Fruit fly (Drosophila melanogaster) whole organism, embryonic: ENCODE data around the gene CG4267.
A peak's percentile ranks its signal among the peaks of the same experiment; 100 is the strongest.

Source experiments
- Atf-2 ChIP-seq: fragments of 200-800 bp; sonication (Bioruptor generic); optimal IDR thresholded peaks from 2 replicates; lab custom pipeline; 2016; ENCODE audit warnings: missing biosample characterization, missing genetic modification characterization
- CG10209 ChIP-seq: fragments of 200-800 bp; sonication (Bioruptor generic); optimal IDR thresholded peaks from 3 replicates; lab custom pipeline; 2017; ENCODE audit warnings: missing biosample characterization, mild to moderate bottlenecking, missing genetic modification characterization, missing genetic modification reagents
- CG11456 ChIP-seq: fragments of 200-800 bp; sonication (Bioruptor generic); IDR thresholded peaks from 3 replicates; pipeline ENCODE4 v1.3.6; 2022; ENCODE audit warnings: missing biosample characterization, missing genetic modification characterization
- CG1233 ChIP-seq: fragments of 200-800 bp; sonication (Bioruptor generic); optimal IDR thresholded peaks from 4 replicates; lab custom pipeline; 2018; ENCODE audit warnings: missing biosample characterization, mild to moderate bottlenecking, missing genetic modification characterization
- CG15011 ChIP-seq: fragments of 200-800 bp; sonication (Bioruptor generic); optimal IDR thresholded peaks from 3 replicates; lab custom pipeline; 2018; ENCODE audit warnings: missing biosample characterization, mild to moderate bottlenecking, missing genetic modification characterization
- CG1603 ChIP-seq: fragments of 200-800 bp; sonication (Bioruptor generic); optimal IDR thresholded peaks from 2 replicates; lab custom pipeline; 2019; ENCODE audit warnings: missing biosample characterization, mild to moderate bottlenecking, missing genetic modification characterization, moderate library complexity
- CG16779 ChIP-seq: fragments of 200-800 bp; sonication (Bioruptor generic); IDR thresholded peaks from 2 replicates; pipeline ENCODE4 v1.3.6; 2022; ENCODE audit warnings: missing biosample characterization, missing genetic modification characterization
- CG2120 ChIP-seq: fragments of 200-800 bp; sonication (Bioruptor generic); optimal IDR thresholded peaks from 3 replicates; lab custom pipeline; 2016; ENCODE audit warnings: missing biosample characterization, missing genetic modification characterization
- CG2875 ChIP-seq: fragments of 200-800 bp; sonication (Bioruptor generic); optimal IDR thresholded peaks from 2 replicates; lab custom pipeline; 2017; ENCODE audit warnings: missing biosample characterization, mild to moderate bottlenecking, missing genetic modification characterization, missing genetic modification reagents
- CG4282 ChIP-seq: fragments of 200-800 bp; sonication (Bioruptor generic); optimal IDR thresholded peaks from 2 replicates; lab custom pipeline; 2016; ENCODE audit warnings: missing biosample characterization, missing genetic modification characterization
- CG4854 ChIP-seq: fragments of 200-800 bp; sonication (Bioruptor generic); optimal IDR thresholded peaks from 2 replicates; lab custom pipeline; 2016; ENCODE audit warnings: missing biosample characterization, missing genetic modification characterization, inconsistent platforms
- CG9609 ChIP-seq: fragments of 200-800 bp; sonication (Bioruptor generic); optimal IDR thresholded peaks from 3 replicates; lab custom pipeline; 2016; ENCODE audit warnings: missing biosample characterization, missing genetic modification characterization
- CG9727 ChIP-seq: fragments of 200-800 bp; sonication (Bioruptor generic); optimal IDR thresholded peaks from 3 replicates; lab custom pipeline; 2017; ENCODE audit warnings: missing biosample characterization, mild to moderate bottlenecking, missing genetic modification characterization
- CG9797 ChIP-seq: fragments of 200-800 bp; sonication (Bioruptor generic); optimal IDR thresholded peaks from 3 replicates; lab custom pipeline; 2018; ENCODE audit warnings: missing biosample characterization, mild to moderate bottlenecking, missing genetic modification characterization
- Dbx ChIP-seq: fragments of 200-800 bp; sonication (Bioruptor generic); IDR thresholded peaks from 3 replicates; pipeline ENCODE4 v1.3.6; 2022; ENCODE audit warnings: missing biosample characterization, missing genetic modification characterization
- Dll ChIP-seq: fragments of 200-800 bp; sonication (Bioruptor generic); IDR thresholded peaks from 4 replicates; pipeline ENCODE4 v1.3.6; 2022; ENCODE audit warnings: missing biosample characterization, missing genetic modification characterization; ENCODE audit not compliant: partially characterized antibody
- Dp ChIP-seq: fragments of 200-800 bp; sonication (Bioruptor generic); optimal IDR thresholded peaks from 2 replicates; lab custom pipeline; 2018; ENCODE audit warnings: missing biosample characterization, mild to moderate bottlenecking, missing genetic modification characterization, moderate library complexity
- Dref ChIP-seq: fragments of 200-800 bp; sonication (Bioruptor generic); IDR thresholded peaks from 2 replicates; pipeline ENCODE4 v1.3.6; 2022; ENCODE audit warnings: missing biosample characterization, missing genetic modification characterization
- E2f1 ChIP-seq: fragments of 200-800 bp; sonication (Bioruptor generic); IDR thresholded peaks from 2 replicates; pipeline ENCODE4 v1.3.6; 2022; ENCODE audit warnings: missing biosample characterization, missing genetic modification characterization
- Fer1 ChIP-seq: fragments of 200-800 bp; sonication (Bioruptor generic); optimal IDR thresholded peaks from 2 replicates; lab custom pipeline; 2017; ENCODE audit warnings: missing biosample characterization, mild to moderate bottlenecking, missing genetic modification characterization
- HLH3B ChIP-seq: fragments of 200-800 bp; sonication (Bioruptor generic); IDR thresholded peaks from 2 replicates; pipeline ENCODE4 v1.3.6; 2022; ENCODE audit warnings: missing biosample characterization, missing genetic modification characterization
- Hey ChIP-seq: fragments of 200-800 bp; sonication (Bioruptor generic); optimal IDR thresholded peaks from 3 replicates; lab custom pipeline; 2018; ENCODE audit warnings: missing biosample characterization, mild to moderate bottlenecking, missing genetic modification characterization
- Hmr ChIP-seq: fragments of 200-800 bp; sonication (Bioruptor generic); optimal IDR thresholded peaks from 3 replicates; lab custom pipeline; 2017; ENCODE audit warnings: mild to moderate bottlenecking, missing biosample characterization, missing genetic modification reagents, missing genetic modification characterization
- NC2β ChIP-seq: fragments of 200-800 bp; sonication (Bioruptor generic); optimal IDR thresholded peaks from 2 replicates; lab custom pipeline; 2016; ENCODE audit warnings: missing biosample characterization, missing genetic modification characterization
- Sry-β ChIP-seq: fragments of 200-800 bp; sonication (Bioruptor generic); optimal IDR thresholded peaks from 2 replicates; lab custom pipeline; 2018; ENCODE audit warnings: missing biosample characterization, mild to moderate bottlenecking, missing genetic modification characterization, moderate library complexity
- Xbp1 ChIP-seq: fragments of 200-800 bp; sonication (Bioruptor generic); optimal IDR thresholded peaks from 3 replicates; lab custom pipeline; 2016; ENCODE audit warnings: missing biosample characterization, mild to moderate bottlenecking, missing genetic modification characterization
- ab ChIP-seq: fragments of 200-800 bp; sonication (Bioruptor generic); optimal IDR thresholded peaks from 2 replicates; lab custom pipeline; 2016; ENCODE audit warnings: missing biosample characterization, missing genetic modification characterization
- btn ChIP-seq: fragments of 200-800 bp; sonication (Bioruptor generic); optimal IDR thresholded peaks from 2 replicates; lab custom pipeline; 2016; ENCODE audit warnings: missing biosample characterization, missing genetic modification characterization
- cad ChIP-seq: fragments of >200 bp; optimal IDR thresholded peaks from 2 replicates; lab custom pipeline; 2017; ENCODE audit warnings: missing biosample characterization, missing genetic modification characterization
- cato ChIP-seq: fragments of 200-800 bp; sonication (Bioruptor generic); optimal IDR thresholded peaks from 2 replicates; lab custom pipeline; 2016; ENCODE audit warnings: missing biosample characterization, missing genetic modification characterization, borderline replicate concordance
- chinmo ChIP-seq: fragments of 200-800 bp; sonication (Bioruptor generic); IDR thresholded peaks from 4 replicates; pipeline ENCODE4 v1.3.6; 2022; ENCODE audit warnings: missing biosample characterization, missing genetic modification characterization; ENCODE audit not compliant: partially characterized antibody
- dm ChIP-seq: fragments of 200-800 bp; sonication (Bioruptor generic); optimal IDR thresholded peaks from 3 replicates; lab custom pipeline; 2016; ENCODE audit warnings: missing biosample characterization, missing genetic modification characterization
- gce ChIP-seq: fragments of 200-800 bp; sonication (Bioruptor generic); IDR thresholded peaks from 3 replicates; pipeline ENCODE4 v1.3.6; 2022; ENCODE audit warnings: missing biosample characterization, missing genetic modification characterization
- gro ChIP-seq: fragments of 200-800 bp; sonication (Bioruptor generic); optimal IDR thresholded peaks from 2 replicates; lab custom pipeline; 2016; ENCODE audit warnings: missing biosample characterization, missing genetic modification characterization
- h ChIP-seq: fragments of >200 bp; optimal IDR thresholded peaks from 2 replicates; lab custom pipeline; 2017
- inv ChIP-seq: fragments of 200-800 bp; sonication (Bioruptor generic); IDR thresholded peaks from 2 replicates; pipeline ENCODE4 v1.3.6; 2022; ENCODE audit warnings: missing biosample characterization, missing genetic modification characterization; ENCODE audit not compliant: partially characterized antibody
- lab ChIP-seq: fragments of 200-800 bp; sonication (Bioruptor generic); optimal IDR thresholded peaks from 3 replicates; lab custom pipeline; 2017; ENCODE audit warnings: missing biosample characterization, missing genetic modification characterization, mild to moderate bottlenecking, moderate library complexity, missing genetic modification reagents
- lola ChIP-seq, 3 experiments: fragments of >200 bp in 2 of 3; fragments of 200-800 bp in 1 of 3; sonication (Bioruptor generic) in 1 of 3; optimal IDR thresholded peaks; 2 replicates each; lab custom pipeline; 2017 to 2019; ENCODE audit warnings: missing biosample characterization in 3 of 3, missing genetic modification characterization in 3 of 3, mild to moderate bottlenecking in 1 of 3, moderate library complexity in 1 of 3
- luna ChIP-seq: fragments of 200-800 bp; sonication (Bioruptor generic); optimal IDR thresholded peaks from 2 replicates; lab custom pipeline; 2016; ENCODE audit warnings: missing biosample characterization, missing genetic modification characterization
- pfk ChIP-seq: fragments of 200-800 bp; sonication (Bioruptor generic); optimal IDR thresholded peaks from 2 replicates; lab custom pipeline; 2018; ENCODE audit warnings: missing biosample characterization, mild to moderate bottlenecking, missing genetic modification characterization, moderate library complexity
- sd ChIP-seq: fragments of 200-800 bp; sonication (Bioruptor generic); optimal IDR thresholded peaks from 3 replicates; lab custom pipeline; 2018; ENCODE audit warnings: missing biosample characterization, mild to moderate bottlenecking, missing genetic modification characterization, moderate library complexity
- seq ChIP-seq: fragments of 200-800 bp; sonication (Bioruptor generic); IDR thresholded peaks from 2 replicates; pipeline ENCODE4 v1.3.6; 2022; ENCODE audit warnings: missing biosample characterization, missing genetic modification characterization
- shn ChIP-seq: fragments of 200-800 bp; sonication (Bioruptor generic); optimal IDR thresholded peaks from 3 replicates; lab custom pipeline; 2016; ENCODE audit warnings: missing biosample characterization, missing genetic modification characterization
- sisA ChIP-seq: fragments of 200-800 bp; sonication (Bioruptor generic); IDR thresholded peaks from 2 replicates; pipeline ENCODE4 v1.3.6; 2022; ENCODE audit warnings: missing biosample characterization, missing genetic modification characterization
- slbo ChIP-seq: fragments of 200-800 bp; sonication (Bioruptor generic); IDR thresholded peaks from 2 replicates; pipeline ENCODE4 v1.3.6; 2022; ENCODE audit warnings: missing biosample characterization, missing genetic modification characterization
- sr ChIP-seq: fragments of 200-800 bp; sonication (Bioruptor generic); IDR thresholded peaks from 3 replicates; pipeline ENCODE4 v1.3.6; 2022; ENCODE audit warnings: missing biosample characterization, missing genetic modification characterization
- trem ChIP-seq: fragments of 200-800 bp; optimal IDR thresholded peaks from 3 replicates; lab custom pipeline; 2019; ENCODE audit warnings: missing biosample characterization, mild to moderate bottlenecking, missing genetic modification characterization, moderate library complexity
- ttk ChIP-seq: fragments of 200-800 bp; sonication (Bioruptor generic); IDR thresholded peaks from 2 replicates; pipeline ENCODE4 v2.1.2; 2022; ENCODE audit warnings: missing biosample characterization, missing genetic modification characterization
- vvl ChIP-seq: fragments of 200-800 bp; sonication (Bioruptor generic); IDR thresholded peaks from 2 replicates; pipeline ENCODE4 v1.3.6; 2022; ENCODE audit warnings: missing biosample characterization, missing genetic modification characterization
- wor ChIP-seq: fragments of 200-800 bp; sonication (Bioruptor generic); IDR thresholded peaks from 2 replicates; pipeline ENCODE4 v1.3.6; 2022; ENCODE audit warnings: missing biosample characterization, missing genetic modification characterization

The CG4267 gene

DNA sequence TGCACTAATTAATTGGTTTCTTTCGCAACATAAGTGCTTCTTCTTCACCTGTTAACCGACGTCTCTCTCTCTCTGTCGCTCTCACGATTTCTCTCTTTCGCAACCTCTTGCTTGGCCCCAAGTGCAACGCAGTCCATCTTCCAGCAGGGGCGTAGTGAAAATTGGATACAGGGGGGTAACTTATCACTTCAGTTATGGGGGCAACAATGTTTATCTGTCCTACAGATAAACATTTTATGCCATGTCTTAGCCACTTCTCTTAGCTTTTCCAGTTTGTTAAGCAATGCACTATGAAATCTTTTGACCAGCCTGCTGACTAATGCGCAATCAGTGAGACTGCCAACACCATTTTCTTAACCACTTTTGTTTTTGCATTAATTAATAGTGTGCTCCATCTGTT, 14.9 kb upstream of the CG4267 start (continued):
- peak; percentile 19 for TF ChIP-seq CG10209 (GFP tag; lab: Kevin White, UChicago)
- TF ChIP-seq luna (GFP tag; lab: Kevin White, UChicago) = no peak
- peak; percentile 57; the same call in 1 of the 3 replicates for TF ChIP-seq CG11456 (GFP tag; lab: Robert Waterston, UW)
- no peak for TF ChIP-seq gro
- no peak for TF ChIP-seq Sry-β
- peak; percentile 34 for TF ChIP-seq shn (GFP tag; lab: Kevin White, UChicago)
- TF ChIP-seq btn (GFP tag; lab: Kevin White, UChicago) = no peak
- TF ChIP-seq chinmo (GFP tag; lab: Robert Waterston, UW) = 0 out of 4 replicates have a peak, but pooled peaks have one; percentile 45
- peak; percentile 54 for TF ChIP-seq Xbp1 (GFP tag; lab: Kevin White, UChicago)
- TF ChIP-seq h (lab: Kevin White, UChicago) = no peak
- TF ChIP-seq wor = 0 out of 2 replicates have a peak, but pooled peaks have one; percentile 31
- TF ChIP-seq inv (GFP tag; lab: Robert Waterston, UW) = no peak
- TF ChIP-seq CG2875 (GFP tag; lab: Kevin White, UChicago) = peak; percentile 54
- TF ChIP-seq CG1233 (GFP tag; lab: Kevin White, UChicago) = no peak
- peak; percentile 10 for TF ChIP-seq trem
- TF ChIP-seq Hey (tag; lab: Kevin White, UChicago) = no peak
- TF ChIP-seq E2f1 (GFP tag; lab: Robert Waterston, UW) = peak; percentile 52; the same call in 1 of the 2 replicates
- TF ChIP-seq Dp (GFP tag; lab: Kevin White, UChicago) = no peak
- TF ChIP-seq lab = peak; percentile 54
- no peak for TF ChIP-seq CG9797 (GFP tag; lab: Kevin White, UChicago)
- peak; percentile 45 for TF ChIP-seq CG2120 (GFP tag; lab: Kevin White, UChicago)
- TF ChIP-seq slbo (GFP tag; lab: Robert Waterston, UW) = peak; percentile 64
- TF ChIP-seq CG9609 (GFP tag; lab: Kevin White, UChicago) = no peak
- peak; percentile 31; the same call in 1 of the 2 replicates for TF ChIP-seq ttk (GFP tag; lab: Robert Waterston, UW)
- TF ChIP-seq NC2β (GFP tag; lab: Kevin White, UChicago) = peak; percentile 3
- TF ChIP-seq Dref = no peak
- TF ChIP-seq sisA (GFP tag; lab: Robert Waterston, UW) = peak; percentile 59; the same call in 1 of the 2 replicates
- peak; percentile 40 for TF ChIP-seq Hmr (GFP tag; lab: Kevin White, UChicago)
- 0 out of 3 replicates have a peak, but pooled peaks have one; percentile 10 for TF ChIP-seq Dbx (GFP tag; lab: Robert Waterston, UW)
- TF ChIP-seq CG4854 (GFP tag; lab: Kevin White, UChicago) = no peak
- TF ChIP-seq sd = no peak
- no peak for TF ChIP-seq pfk (GFP tag; lab: Kevin White, UChicago)
- no peak for TF ChIP-seq cad (GFP tag; lab: Kevin White, UChicago)
- TF ChIP-seq seq = 0 out of 2 replicates have a peak, but pooled peaks have one; percentile 15
- no peak for TF ChIP-seq CG16779
- peak; percentile 86 for TF ChIP-seq vvl (GFP tag; lab: Robert Waterston, UW)
- peak; percentile 53; the same call in 1 of the 3 replicates for TF ChIP-seq sr (GFP tag; lab: Robert Waterston, UW)
- no peak for TF ChIP-seq CG4282 (GFP tag; lab: Kevin White, UChicago)
- TF ChIP-seq Dll (GFP tag; lab: Robert Waterston, UW) = no peak
- TF ChIP-seq CG1603 (tag; lab: Kevin White, UChicago) = peak; percentile 72
- no peak for TF ChIP-seq lola (GFP tag; optimal IDR thresholded peaks at IDR 0.05; lab: Kevin White, UChicago)
- no peak for TF ChIP-seq ab (GFP tag; lab: Kevin White, UChicago)
- TF ChIP-seq HLH3B = peak; percentile 64
- TF ChIP-seq dm (GFP tag; lab: Kevin White, UChicago) = no peak
- no peak for TF ChIP-seq CG15011 (GFP tag; lab: Kevin White, UChicago)
- peak; percentile 48 for TF ChIP-seq Fer1 (GFP tag; lab: Kevin White, UChicago)
- TF ChIP-seq CG9727 (GFP tag; lab: Kevin White, UChicago) = no peak
- peak; percentile 34; the same call in 1 of the 3 replicates for TF ChIP-seq gce
- no peak for TF ChIP-seq cato (GFP tag; lab: Kevin White, UChicago)
- peak; percentile 2 for TF ChIP-seq Atf-2
